Fruit fly (Drosophila melanogaster): ENCODE data around the gene CG32085.

The CG32085 gene

DNA sequence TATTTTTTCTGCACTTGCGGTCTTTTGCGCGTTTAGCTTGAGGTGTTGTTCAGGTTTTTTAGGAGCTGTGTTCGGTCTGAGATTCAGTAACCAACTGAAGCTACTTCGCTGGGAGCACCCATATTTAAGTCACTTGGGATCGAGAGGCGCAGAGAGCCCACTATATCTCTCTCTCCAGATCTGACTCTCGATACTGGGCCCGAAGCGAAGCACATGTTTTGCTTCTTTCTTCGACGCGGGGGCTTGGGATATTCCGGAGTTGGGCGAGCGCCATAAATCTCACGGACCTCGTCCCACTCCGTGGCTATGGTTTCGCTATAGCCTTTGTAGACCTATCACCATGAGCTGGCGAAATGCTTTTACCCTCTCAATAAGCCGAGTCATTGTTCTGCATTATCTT lies 35.0 kb upstream of the CG32085 start, which contains the start of gene CG14132 (continued):
- TF ChIP-seq yki (optimal IDR thresholded peaks at IDR 0.05) = no peak
- peak; percentile 55 for TF ChIP-seq nom (GFP tag; optimal IDR thresholded peaks at IDR 0.05)
- TF ChIP-seq mld (GFP tag; IDR thresholded peaks at IDR 0.05; ENCODE audit: partially characterized antibody) = no peak
- TF ChIP-seq CG9609 (GFP tag; optimal IDR thresholded peaks at IDR 0.05) = no peak
- no peak for TF ChIP-seq Atf6 (GFP tag; IDR thresholded peaks at IDR 0.05)
- 0 out of 3 replicates have a peak, but pooled peaks have one; percentile 40 for TF ChIP-seq ci (GFP tag; IDR thresholded peaks at IDR 0.05)
- TF ChIP-seq sqz (GFP tag; optimal IDR thresholded peaks at IDR 0.05) = no peak
- no peak for TF ChIP-seq hth (optimal IDR thresholded peaks at IDR 0.05)
- TF ChIP-seq CG11695 (GFP tag; IDR thresholded peaks at IDR 0.05) = no peak
- TF ChIP-seq CG8944 (GFP tag; optimal IDR thresholded peaks at IDR 0.05) = no peak
- peak; percentile 32 for TF ChIP-seq sd (tag; optimal IDR thresholded peaks at IDR 0.05)
- TF ChIP-seq CG33213 (GFP tag; optimal IDR thresholded peaks at IDR 0.05) = no peak
- no peak for TF ChIP-seq Dref (GFP tag; IDR thresholded peaks at IDR 0.05)
- TF ChIP-seq Med (GFP tag) = peak; percentile 61
- TF ChIP-seq Sry-δ (GFP tag; optimal IDR thresholded peaks at IDR 0.05) = no peak
- TF ChIP-seq Deaf1 (tag; optimal IDR thresholded peaks at IDR 0.05) = peak; percentile 9
- no peak for TF ChIP-seq CG17568 (GFP tag; optimal IDR thresholded peaks at IDR 0.05)
- TF ChIP-seq slp2 (GFP tag; optimal IDR thresholded peaks at IDR 0.05) = no peak
- TF ChIP-seq fd102C (GFP tag; optimal IDR thresholded peaks at IDR 0.05) = no peak
- TF ChIP-seq E2f1 (GFP tag; IDR thresholded peaks at IDR 0.05) = no peak
- TF ChIP-seq HmgZ (tag; optimal IDR thresholded peaks at IDR 0.05) = no peak
- no peak for TF ChIP-seq ind (GFP tag; optimal IDR thresholded peaks at IDR 0.05)
- TF ChIP-seq Side (GFP tag; optimal IDR thresholded peaks at IDR 0.05) = no peak
- TF ChIP-seq Poxn (GFP tag; IDR thresholded peaks at IDR 0.05) = no peak
- TF ChIP-seq phol (tag; optimal IDR thresholded peaks at IDR 0.05) = no peak
- no peak for TF ChIP-seq CG4730 (GFP tag; IDR thresholded peaks at IDR 0.05)
- TF ChIP-seq NC2β (GFP tag; optimal IDR thresholded peaks at IDR 0.05) = no peak
- TF ChIP-seq BtbVII (GFP tag; optimal IDR thresholded peaks at IDR 0.05) = no peak
- no peak for TF ChIP-seq zen (tag; optimal IDR thresholded peaks at IDR 0.05)
- no peak for TF ChIP-seq tup (GFP tag; optimal IDR thresholded peaks at IDR 0.05)
- no peak for TF ChIP-seq Elba2 (GFP tag; optimal IDR thresholded peaks at IDR 0.05)
- TF ChIP-seq kay (GFP tag; optimal IDR thresholded peaks at IDR 0.05) = no peak
- no peak for TF ChIP-seq Lpt (GFP tag; optimal IDR thresholded peaks at IDR 0.05)
- no peak for TF ChIP-seq CG10147 (GFP tag; optimal IDR thresholded peaks at IDR 0.05)
- peak; percentile 2 for TF ChIP-seq caup (GFP tag; optimal IDR thresholded peaks at IDR 0.05; ENCODE audit: severe bottlenecking)
- no peak for TF ChIP-seq CG14050 (GFP tag; IDR thresholded peaks at IDR 0.05)
- TF ChIP-seq dati (GFP tag; IDR thresholded peaks at IDR 0.05) = no peak
- TF ChIP-seq Sox100B (GFP tag; optimal IDR thresholded peaks at IDR 0.05) = no peak
- TF ChIP-seq Usf (GFP tag; optimal IDR thresholded peaks at IDR 0.05) = no peak
- no peak for TF ChIP-seq HLH54F (GFP tag; optimal IDR thresholded peaks at IDR 0.05)
- TF ChIP-seq Hmx (GFP tag; optimal IDR thresholded peaks at IDR 0.05) = no peak
- TF ChIP-seq CG6689 (GFP tag; IDR thresholded peaks at IDR 0.05) = no peak
- TF ChIP-seq sens-2 (GFP tag; IDR thresholded peaks at IDR 0.05) = no peak
- TF ChIP-seq NFAT (GFP tag; IDR thresholded peaks at IDR 0.05) = 0 out of 2 replicates have a peak, but pooled peaks have one; percentile 43
- TF ChIP-seq CG8089 (GFP tag; optimal IDR thresholded peaks at IDR 0.05) = no peak
- TF ChIP-seq vvl (GFP tag; IDR thresholded peaks at IDR 0.05) = peak; percentile 48
- 0 out of 3 replicates have a peak, but pooled peaks have one; percentile 20 for TF ChIP-seq Dbx (GFP tag; IDR thresholded peaks at IDR 0.05)
- no peak for TF ChIP-seq CG6272 (GFP tag; IDR thresholded peaks at IDR 0.05)
- no peak for TF ChIP-seq CG13424 (tag; optimal IDR thresholded peaks at IDR 0.05)
- no peak for TF ChIP-seq lab (GFP tag; optimal IDR thresholded peaks at IDR 0.05)
- TF ChIP-seq en (GFP tag; optimal IDR thresholded peaks at IDR 0.05) = no peak
- TF ChIP-seq mam (GFP tag; optimal IDR thresholded peaks at IDR 0.05) = no peak
- no peak for TF ChIP-seq Camta (GFP tag; optimal IDR thresholded peaks at IDR 0.05)
- TF ChIP-seq Mrtf (GFP tag; IDR thresholded peaks at IDR 0.05) = no peak

Measured in whole organism, embryonic.